Worm (Caenorhabditis elegans): ENCODE measurements around the gene famh-161.
A peak's percentile ranks its signal among the peaks of the same experiment; 100 is the strongest.

The famh-161 gene

ce11 chrV:20492385-20492784 is 41.6 kb downstream of the famh-161 start, which contains the start of gene srbc-79:
Gene srbc-79, minus strand, starts transcription at chrV:20492485.
- TF ChIP-seq aha-1 (tag) (peak; percentile 16), gei-8 (GFP tag; optimal IDR thresholded peaks at IDR 0.05) (no peak)

- TF ChIP-seq unc-62 (GFP tag; optimal IDR thresholded peaks at IDR 0.05 in 1 of 2) (peak in 1 of 2 experiments; percentile 77), unc-62 (tag; optimal IDR thresholded peaks at IDR 0.05) (no peak), unc-130 (GFP tag; optimal IDR thresholded peaks at IDR 0.05) (no peak)
These were observed 44.9 kb downstream of the famh-161 start, which contains the start of gene srbc-78 for ce11 chrV:20489102-20489501. Gene srbc-78, minus strand, starts transcription at chrV:20489202.

- peak; percentile 2 for TF ChIP-seq hlh-30 (tag; optimal IDR thresholded peaks at IDR 0.05; ENCODE audit: insufficient read depth)
- no peak for TF ChIP-seq saeg-2 (GFP tag; IDR thresholded peaks at IDR 0.05)
- TF ChIP-seq dpl-1 (GFP tag; optimal IDR thresholded peaks at IDR 0.05), result no peak
- no peak for TF ChIP-seq ceh-20 (GFP tag; IDR thresholded peaks at IDR 0.05)
- peak in 1 of 2 experiments; percentile 12 for TF ChIP-seq lsy-2 (tag; optimal IDR thresholded peaks at IDR 0.05)
- TF ChIP-seq T26A8.4 (GFP tag; IDR thresholded peaks at IDR 0.05), result no peak
These were observed 47.4 kb downstream of the famh-161 start for ce11 chrV:20486549-20486948.

ce11 chrV:20485285-20485684 is 48.7 kb downstream of the famh-161 start, which contains the start of gene dhcr-7:
Gene dhcr-7, minus strand, starts transcription at chrV:20485385.
- no peak for TF ChIP-seq spr-3 (GFP tag; optimal IDR thresholded peaks at IDR 0.05)
- no peak for TF ChIP-seq zip-11 (GFP tag; IDR thresholded peaks at IDR 0.05)
- no peak for TF ChIP-seq lin-13 (GFP tag; optimal IDR thresholded peaks at IDR 0.05)
- TF ChIP-seq hlh-30 (tag; optimal IDR thresholded peaks at IDR 0.05; ENCODE audit: insufficient read depth), result no peak
- TF ChIP-seq gei-8 (GFP tag; optimal IDR thresholded peaks at IDR 0.05), result no peak
- no peak for TF ChIP-seq snpc-4 (tag; optimal IDR thresholded peaks at IDR 0.05)
- no peak for TF ChIP-seq ZK546.5 (tag; optimal IDR thresholded peaks at IDR 0.05)
- TF ChIP-seq saeg-2 (GFP tag; IDR thresholded peaks at IDR 0.05), result no peak
- TF ChIP-seq T26A8.4 (GFP tag; IDR thresholded peaks at IDR 0.05), result no peak
- no peak for TF ChIP-seq ztf-7 (tag; optimal IDR thresholded peaks at IDR 0.05)
- TF ChIP-seq nhr-10 (tag; optimal IDR thresholded peaks at IDR 0.05), result no peak
- TF ChIP-seq nhr-41 (GFP tag; IDR thresholded peaks at IDR 0.05), result no peak

- TF ChIP-seq tra-1 (GFP tag; IDR thresholded peaks at IDR 0.05) (0 out of 2 replicates have a peak, but pooled peaks have one; percentile 6), nhr-237 (tag; optimal IDR thresholded peaks at IDR 0.05) (no peak), snpc-1.2 (GFP tag; IDR thresholded peaks at IDR 0.05) (peak; percentile 67), F37D6.2 (tag; optimal IDR thresholded peaks at IDR 0.05) (no peak), F44E2.7 (GFP tag; IDR thresholded peaks at IDR 0.05) (0 out of 2 replicates have a peak, but pooled peaks have one; percentile 74), lin-1 (GFP tag; IDR thresholded peaks at IDR 0.05) (no peak), saeg-2 (GFP tag; IDR thresholded peaks at IDR 0.05) (no peak), egl-43 (GFP tag; IDR thresholded peaks at IDR 0.05) (0 out of 2 replicates have a peak, but pooled peaks have one; percentile 17), lin-38 (GFP tag; IDR thresholded peaks at IDR 0.05) (0 out of 2 replicates have a peak, but pooled peaks have one; percentile 21), Y105C5A.15 (GFP tag; IDR thresholded peaks at IDR 0.05) (0 out of 2 replicates have a peak, but pooled peaks have one; percentile 49)
These were observed 53.2 kb downstream of the famh-161 start for ce11 chrV:20480790-20481189.

ce11 chrV:20480227-20480626 is 53.7 kb downstream of the famh-161 start:
- TF ChIP-seq F44E2.7 (GFP tag; IDR thresholded peaks at IDR 0.05), result peak; percentile 82; the same call in 1 of the 2 replicates
